Fruit fly (Drosophila melanogaster): ENCODE results near the gene SpdS.

SpdS gene

DNA sequence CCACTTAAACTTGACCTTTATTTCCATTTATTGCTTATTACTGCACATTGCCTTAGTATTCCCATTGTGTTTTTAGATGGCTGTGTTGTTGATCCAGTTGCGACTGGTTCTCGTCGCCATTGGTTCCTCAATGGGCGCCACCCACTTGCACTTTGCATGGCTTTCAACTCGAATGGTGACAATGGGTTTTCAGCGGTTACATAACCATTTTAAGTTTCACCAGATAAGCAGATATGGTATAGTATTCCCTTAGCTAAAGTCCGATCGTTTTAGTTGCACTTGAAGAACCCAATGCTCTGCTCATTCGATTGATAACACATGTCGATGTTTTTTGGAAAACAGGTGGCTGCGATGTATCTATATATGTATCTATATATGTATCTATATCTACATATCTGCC, 29.5 kb upstream of the SpdS start:
- TF ChIP-seq ovo (GFP tag; optimal IDR thresholded peaks at IDR 0.05): peak; percentile 15
- peak; percentile 33 for TF ChIP-seq tj (GFP tag; optimal IDR thresholded peaks at IDR 0.05)
- no peak for TF ChIP-seq pad (GFP tag; optimal IDR thresholded peaks at IDR 0.05)
- no peak for TF ChIP-seq CG14711 (tag; optimal IDR thresholded peaks at IDR 0.05)
- TF ChIP-seq toe (GFP tag; optimal IDR thresholded peaks at IDR 0.05): no peak
- TF ChIP-seq Mnt (GFP tag; optimal IDR thresholded peaks at IDR 0.05): no peak
- TF ChIP-seq Hr96 (GFP tag; optimal IDR thresholded peaks at IDR 0.05): no peak
- peak; percentile 12 for TF ChIP-seq kay (GFP tag; ENCODE audit: borderline replicate concordance)
- TF ChIP-seq CG11617 (GFP tag; optimal IDR thresholded peaks at IDR 0.05): no peak
- TF ChIP-seq CG5204 (GFP tag; optimal IDR thresholded peaks at IDR 0.05): no peak
- TF ChIP-seq CG1620 (GFP tag; optimal IDR thresholded peaks at IDR 0.05): no peak
- TF ChIP-seq Crg-1 (GFP tag; optimal IDR thresholded peaks at IDR 0.05): no peak
- TF ChIP-seq CG7101 (tag; optimal IDR thresholded peaks at IDR 0.05): no peak
- TF ChIP-seq CG7045 (GFP tag; optimal IDR thresholded peaks at IDR 0.05): no peak
- TF ChIP-seq bab1 (GFP tag; optimal IDR thresholded peaks at IDR 0.05): no peak
- peak; percentile 36 for TF ChIP-seq cic (GFP tag; optimal IDR thresholded peaks at IDR 0.05)
- no peak for TF ChIP-seq cnc (optimal IDR thresholded peaks at IDR 0.05)
- TF ChIP-seq CG12768 (GFP tag; optimal IDR thresholded peaks at IDR 0.05): peak; percentile 10
- no peak for TF ChIP-seq Clk (GFP tag; optimal IDR thresholded peaks at IDR 0.05)

DNA sequence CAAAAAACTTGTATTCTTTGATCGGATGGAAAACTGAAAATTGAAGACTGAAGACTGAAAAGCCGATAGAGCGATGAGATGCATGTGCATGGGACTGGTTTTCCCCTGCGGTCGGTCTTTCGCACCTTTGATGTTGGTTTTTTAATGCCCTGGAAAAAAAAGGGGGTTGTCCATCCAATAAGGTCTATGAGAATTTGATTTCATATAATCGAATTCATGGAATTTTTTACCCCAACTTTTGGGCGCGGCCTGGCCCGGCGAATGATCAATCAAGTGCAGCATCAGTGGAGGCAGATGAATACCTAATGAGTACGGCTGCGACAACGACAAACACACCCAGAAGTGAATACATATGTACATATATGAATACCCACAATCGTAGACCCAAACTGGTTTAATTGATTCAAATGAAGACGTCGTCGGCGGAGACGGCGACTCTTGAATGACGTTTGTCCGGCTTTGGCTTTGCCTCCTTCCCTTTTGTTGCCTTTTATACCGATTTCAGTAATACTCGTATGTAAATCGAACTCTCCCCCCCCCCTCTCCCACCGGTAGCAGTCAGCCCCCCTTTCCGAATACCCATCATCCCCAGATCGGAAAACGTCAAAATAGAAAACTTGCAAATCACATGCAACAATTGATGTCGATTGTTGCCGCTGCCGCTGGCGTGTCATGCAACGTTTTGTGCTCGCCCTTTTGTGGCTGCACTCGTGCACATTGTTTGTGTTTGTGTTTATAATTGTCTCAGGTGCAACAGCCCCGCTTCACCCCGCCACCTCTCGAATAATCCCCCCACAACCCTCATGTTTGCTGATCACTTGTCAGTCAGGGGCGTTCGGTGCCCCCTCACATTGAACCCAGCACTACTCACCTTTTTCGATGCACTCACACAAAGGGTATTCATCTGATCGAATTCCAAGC, 28.2 kb upstream of the SpdS start:
- no peak for TF ChIP-seq ovo (GFP tag; optimal IDR thresholded peaks at IDR 0.05)

DNA sequence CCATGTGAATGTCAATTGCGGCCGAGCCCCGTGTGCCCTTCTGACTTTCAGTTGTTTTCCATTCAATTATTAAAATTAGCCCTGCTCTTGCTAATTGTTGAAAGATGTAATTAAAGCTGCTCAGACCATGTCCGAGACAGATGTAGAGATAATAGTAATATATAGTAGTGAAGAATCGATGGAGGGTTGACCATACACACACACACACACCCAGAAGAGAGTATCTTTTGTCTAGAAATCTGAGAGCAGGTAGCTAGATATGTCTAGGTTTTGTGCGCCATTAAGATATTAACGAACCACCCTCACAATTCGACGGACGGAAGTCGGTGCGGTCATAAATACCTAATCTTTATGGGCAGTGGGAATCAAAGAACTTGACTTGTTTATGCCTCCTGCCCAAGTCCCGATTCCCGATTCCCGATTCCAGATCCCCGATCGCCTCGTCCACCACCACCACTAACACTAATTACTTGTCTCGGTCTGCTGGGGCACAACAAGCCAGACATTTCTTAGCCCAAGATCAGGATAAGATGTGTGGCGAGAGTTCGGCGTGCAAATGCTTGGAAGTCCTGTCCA, 26.9 kb upstream of the SpdS start:
- no peak for TF ChIP-seq kay (GFP tag; ENCODE audit: borderline replicate concordance)
- no peak for TF ChIP-seq CG7045 (GFP tag; optimal IDR thresholded peaks at IDR 0.05)
- no peak for TF ChIP-seq ovo (GFP tag; optimal IDR thresholded peaks at IDR 0.05)
- no peak for TF ChIP-seq cic (GFP tag; optimal IDR thresholded peaks at IDR 0.05)
- TF ChIP-seq cnc (optimal IDR thresholded peaks at IDR 0.05): no peak
- TF ChIP-seq Clk (GFP tag; optimal IDR thresholded peaks at IDR 0.05): no peak
- TF ChIP-seq bab1 (GFP tag; optimal IDR thresholded peaks at IDR 0.05): no peak
- TF ChIP-seq tj (GFP tag; optimal IDR thresholded peaks at IDR 0.05): no peak

DNA sequence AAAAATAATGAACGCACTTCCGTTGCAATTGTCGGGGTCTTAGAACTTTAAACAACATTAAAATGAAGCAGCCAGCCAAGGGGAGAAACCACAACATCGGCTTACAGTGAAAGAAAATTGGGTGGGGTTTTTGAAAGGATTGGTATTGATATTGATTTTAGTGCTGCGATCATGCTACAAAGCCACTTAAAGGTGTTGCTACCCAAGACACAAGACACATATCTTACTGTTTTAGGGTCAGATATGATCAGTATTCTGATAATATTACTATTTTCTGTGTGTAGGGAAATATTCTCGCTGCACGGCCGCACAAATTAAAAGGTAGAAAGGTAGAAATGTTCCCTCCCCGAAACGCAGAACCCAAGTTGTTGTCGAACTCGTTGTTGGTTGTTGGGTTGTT, 26.4 kb upstream of the SpdS start:
- TF ChIP-seq CG11617 (GFP tag; optimal IDR thresholded peaks at IDR 0.05): no peak
- TF ChIP-seq tj (GFP tag; optimal IDR thresholded peaks at IDR 0.05): no peak
- TF ChIP-seq Mnt (GFP tag; optimal IDR thresholded peaks at IDR 0.05): no peak
- TF ChIP-seq CG7101 (tag; optimal IDR thresholded peaks at IDR 0.05): no peak
- TF ChIP-seq pad (GFP tag; optimal IDR thresholded peaks at IDR 0.05): no peak
- no peak for TF ChIP-seq CG33017 (tag; optimal IDR thresholded peaks at IDR 0.05)
- TF ChIP-seq cic (GFP tag; optimal IDR thresholded peaks at IDR 0.05): no peak
- TF ChIP-seq bab1 (GFP tag; optimal IDR thresholded peaks at IDR 0.05): no peak
- TF ChIP-seq CG12768 (GFP tag; optimal IDR thresholded peaks at IDR 0.05): no peak
- TF ChIP-seq toe (GFP tag; optimal IDR thresholded peaks at IDR 0.05): no peak

DNA sequence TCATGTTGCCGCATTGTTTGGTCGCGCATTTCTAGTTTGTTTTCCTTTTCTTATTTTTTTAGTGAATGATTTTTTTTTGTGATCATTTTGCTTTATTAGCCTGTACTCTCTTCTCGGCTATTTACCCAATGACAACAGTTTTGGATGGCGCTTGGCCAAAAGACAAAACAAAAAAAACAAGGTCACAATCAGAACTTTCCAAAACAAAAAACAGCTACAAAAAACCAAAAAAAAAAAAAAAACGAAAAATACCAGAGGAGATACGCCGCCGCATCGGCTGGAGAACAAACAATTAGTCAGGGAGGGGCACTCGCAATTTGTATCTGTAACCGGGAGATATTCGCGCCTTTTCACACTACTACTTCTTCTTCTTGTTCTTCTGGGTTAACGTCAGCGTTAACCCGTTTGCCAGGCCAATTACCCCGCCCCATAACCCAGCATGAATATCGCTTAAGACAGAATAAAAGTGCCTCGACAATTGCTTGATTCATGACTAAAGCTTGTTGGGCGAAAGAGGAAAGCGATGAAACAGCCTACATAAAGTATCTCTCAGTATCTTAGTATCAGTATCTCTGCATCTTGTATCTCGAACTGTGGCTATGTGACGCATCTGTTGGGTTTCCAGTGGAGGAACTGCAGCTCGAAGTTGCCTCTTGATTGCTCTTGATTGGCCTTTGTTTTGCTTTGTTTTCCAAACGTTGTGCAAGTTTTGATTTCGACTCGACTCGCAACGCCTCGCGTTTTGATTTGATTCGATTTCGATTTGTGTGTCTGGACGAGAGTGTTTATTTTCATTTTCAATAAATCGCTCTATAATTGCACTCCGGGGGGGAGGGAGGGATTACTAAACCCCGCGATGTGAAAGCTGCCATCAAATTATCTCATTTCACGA, 24.3 kb upstream of the SpdS start:
- TF ChIP-seq toe (GFP tag; optimal IDR thresholded peaks at IDR 0.05) (no peak), Clk (GFP tag; optimal IDR thresholded peaks at IDR 0.05) (no peak), Hr96 (GFP tag; optimal IDR thresholded peaks at IDR 0.05) (no peak), Mnt (GFP tag; optimal IDR thresholded peaks at IDR 0.05) (no peak), pad (GFP tag; optimal IDR thresholded peaks at IDR 0.05) (no peak), cic (GFP tag; optimal IDR thresholded peaks at IDR 0.05) (no peak), CG1620 (GFP tag; optimal IDR thresholded peaks at IDR 0.05) (no peak), bab1 (GFP tag; optimal IDR thresholded peaks at IDR 0.05) (no peak), CG7045 (GFP tag; optimal IDR thresholded peaks at IDR 0.05) (no peak), CG33017 (tag; optimal IDR thresholded peaks at IDR 0.05) (no peak), CG5204 (GFP tag; optimal IDR thresholded peaks at IDR 0.05) (no peak), Crg-1 (GFP tag; optimal IDR thresholded peaks at IDR 0.05) (no peak), CG14711 (tag; optimal IDR thresholded peaks at IDR 0.05) (no peak), tj (GFP tag; optimal IDR thresholded peaks at IDR 0.05) (no peak)

DNA sequence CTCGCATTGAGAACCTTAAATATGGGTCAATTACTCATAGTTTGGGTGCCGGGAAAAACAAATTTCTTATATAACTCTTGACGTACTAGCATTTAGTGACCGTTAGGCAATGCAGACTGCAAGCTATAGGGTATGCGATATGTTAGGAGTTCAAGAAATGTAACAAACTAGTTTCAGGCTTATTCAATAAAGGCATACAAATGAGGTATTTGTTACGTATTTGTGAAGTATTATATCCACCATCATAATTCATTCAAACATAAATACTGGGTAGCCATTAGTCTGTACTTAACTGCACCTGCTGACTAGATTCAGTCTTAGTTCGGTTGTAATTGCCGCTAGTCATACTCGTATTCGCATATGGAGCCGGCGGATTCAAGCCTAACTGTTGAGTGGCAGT, 23.2 kb upstream of the SpdS start:
- TF ChIP-seq kay (GFP tag; ENCODE audit: borderline replicate concordance): no peak
- TF ChIP-seq CG33017 (tag; optimal IDR thresholded peaks at IDR 0.05): no peak
- TF ChIP-seq cic (GFP tag; optimal IDR thresholded peaks at IDR 0.05): no peak
- no peak for TF ChIP-seq Hr96 (GFP tag; optimal IDR thresholded peaks at IDR 0.05)
- no peak for TF ChIP-seq CG5204 (GFP tag; optimal IDR thresholded peaks at IDR 0.05)
- no peak for TF ChIP-seq cnc (optimal IDR thresholded peaks at IDR 0.05)
- no peak for TF ChIP-seq toe (GFP tag; optimal IDR thresholded peaks at IDR 0.05)
- no peak for TF ChIP-seq bab1 (GFP tag; optimal IDR thresholded peaks at IDR 0.05)

Measured in whole organism, adult.